Worm (Caenorhabditis elegans) whole organism, young adult: ENCODE results near the gene skr-3.

Source experiments
- ama-1 ChIP-seq, 3 experiments: fragments of 150-350 bp in 1 of 3; sonication (generic microtip) in 2 of 3; optimal IDR thresholded peaks; 2 replicates each; lab custom pipeline; 2014 to 2018; ENCODE audit warnings: missing biosample characterization in 2 of 3, missing genetic modification characterization in 2 of 3, missing genetic modification reagents in 2 of 3
- lin-35 ChIP-seq, 3 experiments: fragments of 150-350 bp in 2 of 3; sonication (generic microtip) in 1 of 3; optimal IDR thresholded peaks; 2 replicates each; lab custom pipeline; 2014 to 2018; ENCODE audit warnings: missing biosample characterization in 3 of 3, missing genetic modification characterization in 3 of 3, missing genetic modification reagents in 3 of 3
- mcd-1 ChIP-seq: fragments of 200-800 bp; sonication (Bioruptor generic); IDR thresholded peaks from 2 replicates; pipeline ENCODE4 v1.3.6; 2022; ENCODE audit warnings: missing genetic modification reagents, missing genetic modification characterization, missing compliant biosample characterization
- pha-4 ChIP-seq: fragments of 150-350 bp; sonication (generic microtip); optimal IDR thresholded peaks from 2 replicates; lab custom pipeline; 2014; ENCODE audit warnings: missing biosample characterization, missing genetic modification reagents, missing genetic modification characterization
- ztf-22 ChIP-seq: fragments of 200-800 bp; sonication (Bioruptor generic); optimal IDR thresholded peaks from 2 replicates; lab custom pipeline; 2018; ENCODE audit warnings: mild to moderate bottlenecking, missing genetic modification characterization, moderate library complexity, missing compliant biosample characterization

DNA sequence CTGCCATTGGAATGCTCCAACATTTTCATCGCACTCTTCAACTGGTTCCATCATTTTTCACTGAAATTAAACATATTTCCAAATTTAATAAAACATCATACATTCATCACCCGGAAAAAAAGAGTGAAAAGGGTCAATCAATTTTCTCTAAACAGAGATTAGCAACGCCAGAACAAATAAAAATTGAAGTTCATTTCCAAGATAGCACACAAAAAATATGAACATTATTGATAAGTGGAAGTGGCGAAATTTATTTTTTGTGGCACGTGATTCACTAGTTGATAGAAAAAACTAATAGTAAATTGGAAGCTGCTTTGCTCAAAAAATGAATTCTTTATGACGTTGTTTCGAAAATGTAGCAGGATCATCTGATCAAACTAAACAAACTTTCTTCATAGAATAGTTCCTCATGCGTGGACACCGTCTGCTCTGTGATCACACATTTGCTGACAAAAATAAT lies 45.6 kb upstream of the skr-3 start, which contains the start of the genes F14H3.12 and srj-29:
- TF ChIP-seq pha-4 (tag; lab: Kevin White, UChicago) (no peak), ama-1 (optimal IDR thresholded peaks at IDR 0.05; lab: Kevin White, UChicago) (no peak), ama-1 (GFP tag; optimal IDR thresholded peaks at IDR 0.05; lab: Kevin White, UChicago) (no peak), mcd-1 (GFP tag; lab: Robert Waterston, UW) (no peak), lin-35 (GFP tag; optimal IDR thresholded peaks at IDR 0.05; lab: Kevin White, UChicago) (no peak), ztf-22 (GFP tag; lab: Kevin White, UChicago) (no peak)
